Worm (Caenorhabditis elegans) whole organism, L2 larva: Measurements from ENCODE around the gene taf-2.

Source experiments
- C34F6.9 ChIP-seq: fragments of 150-350 bp; optimal IDR thresholded peaks from 2 replicates; lab custom pipeline; 2014; ENCODE audit warnings: missing biosample characterization, missing genetic modification characterization
- F13H6.1 ChIP-seq: sonication (generic microtip); optimal IDR thresholded peaks from 2 replicates; lab custom pipeline; 2016; ENCODE audit warnings: missing genetic modification characterization, missing compliant biosample characterization
- R02D3.7 ChIP-seq: fragments of 150-350 bp; optimal IDR thresholded peaks from 2 replicates; lab custom pipeline; 2014; ENCODE audit warnings: missing biosample characterization, missing genetic modification characterization
- Y55F3AM.14 ChIP-seq: fragments of 200-800 bp; sonication (Bioruptor generic); optimal IDR thresholded peaks from 2 replicates; lab custom pipeline; 2018; ENCODE audit warnings: mild to moderate bottlenecking, missing genetic modification characterization, missing compliant biosample characterization
- alr-1 ChIP-seq: fragments of 150-350 bp; optimal IDR thresholded peaks from 2 replicates; lab custom pipeline; 2014; ENCODE audit warnings: missing biosample characterization, missing genetic modification characterization
- aly-2 ChIP-seq: fragments of 150-350 bp; optimal IDR thresholded peaks from 2 replicates; lab custom pipeline; 2014; ENCODE audit warnings: missing biosample characterization, missing genetic modification characterization
- blmp-1 ChIP-seq: sonication (generic microtip); optimal IDR thresholded peaks from 2 replicates; lab custom pipeline; 2017; ENCODE audit warnings: missing genetic modification characterization, mild to moderate bottlenecking, missing compliant biosample characterization, antibody characterized with exemption, moderate library complexity; ENCODE audit not compliant: insufficient read depth
- ceh-16 ChIP-seq: fragments of 150-350 bp; optimal IDR thresholded peaks from 2 replicates; lab custom pipeline; 2014; ENCODE audit warnings: missing biosample characterization, missing genetic modification characterization
- ceh-82 ChIP-seq: fragments of 150-350 bp; optimal IDR thresholded peaks from 2 replicates; lab custom pipeline; 2014; ENCODE audit warnings: missing biosample characterization, missing genetic modification characterization
- crh-2 ChIP-seq: sonication (generic microtip); optimal IDR thresholded peaks from 2 replicates; lab custom pipeline; 2017; ENCODE audit warnings: missing biosample characterization, missing genetic modification characterization
- egl-27 ChIP-seq: sonication (generic microtip); optimal IDR thresholded peaks from 3 replicates; lab custom pipeline; 2017; ENCODE audit warnings: missing biosample characterization, missing genetic modification reagents, missing genetic modification characterization
- elt-3 ChIP-seq: sonication (generic microtip); optimal IDR thresholded peaks from 2 replicates; lab custom pipeline; 2017; ENCODE audit warnings: missing biosample characterization, missing genetic modification characterization
- lin-39 ChIP-seq: fragments of 150-350 bp; optimal IDR thresholded peaks from 2 replicates; lab custom pipeline; 2014; ENCODE audit warnings: missing biosample characterization, missing genetic modification reagents, missing genetic modification characterization
- lsy-2 ChIP-seq, 2 experiments: fragments of 150-350 bp in 1 of 2; sonication (generic microtip) in 1 of 2; optimal IDR thresholded peaks; 2 replicates each; lab custom pipeline; 2014 to 2017; ENCODE audit warnings: missing biosample characterization in 2 of 2, missing genetic modification characterization in 2 of 2
- mab-5 ChIP-seq: fragments of 150-350 bp; optimal IDR thresholded peaks from 2 replicates; lab custom pipeline; 2014; ENCODE audit warnings: missing biosample characterization, missing genetic modification characterization
- mbf-1 ChIP-seq: sonication (generic microtip); optimal IDR thresholded peaks from 2 replicates; lab custom pipeline; 2017; ENCODE audit warnings: missing biosample characterization, missing genetic modification characterization
- mdl-1 ChIP-seq, 2 experiments: fragments of 150-350 bp in 1 of 2; sonication (generic microtip) in 1 of 2; optimal IDR thresholded peaks; 2 replicates each; lab custom pipeline; 2017; ENCODE audit warnings: missing biosample characterization in 2 of 2, missing genetic modification characterization in 2 of 2
- nhr-11 ChIP-seq: fragments of 150-350 bp; optimal IDR thresholded peaks from 2 replicates; lab custom pipeline; 2014; ENCODE audit warnings: missing biosample characterization, missing genetic modification characterization
- nhr-12 ChIP-seq: fragments of 150-350 bp; optimal IDR thresholded peaks from 2 replicates; lab custom pipeline; 2014; ENCODE audit warnings: missing biosample characterization, missing genetic modification characterization
- nhr-129 ChIP-seq: fragments of 150-350 bp; optimal IDR thresholded peaks from 2 replicates; lab custom pipeline; 2014; ENCODE audit warnings: missing biosample characterization, missing genetic modification characterization
- nhr-23 ChIP-seq: fragments of 150-350 bp; optimal IDR thresholded peaks from 2 replicates; lab custom pipeline; 2014; ENCODE audit warnings: missing biosample characterization, missing genetic modification reagents, missing genetic modification characterization
- nhr-25 ChIP-seq: fragments of 150-350 bp; sonication (generic microtip); optimal IDR thresholded peaks from 3 replicates; lab custom pipeline; 2014; ENCODE audit warnings: missing biosample characterization, missing genetic modification characterization
- nhr-6 ChIP-seq: fragments of 150-350 bp; optimal IDR thresholded peaks from 2 replicates; lab custom pipeline; 2014; ENCODE audit warnings: missing biosample characterization, missing genetic modification characterization
- sem-4 ChIP-seq: fragments of 150-350 bp; optimal IDR thresholded peaks from 2 replicates; lab custom pipeline; 2014; ENCODE audit warnings: missing biosample characterization, missing genetic modification reagents, missing genetic modification characterization
- skn-1 ChIP-seq: sonication (generic microtip); optimal IDR thresholded peaks from 2 replicates; lab custom pipeline; 2017; ENCODE audit warnings: missing biosample characterization, missing genetic modification characterization
- sma-3 ChIP-seq: sonication (generic microtip); optimal IDR thresholded peaks from 2 replicates; lab custom pipeline; 2016; ENCODE audit warnings: missing genetic modification reagents, missing genetic modification characterization, missing compliant biosample characterization
- sma-9 ChIP-seq, 2 experiments: fragments of 150-350 bp in 1 of 2; sonication (generic microtip) in 1 of 2; optimal IDR thresholded peaks; 2 replicates each; lab custom pipeline; 2014 to 2016; ENCODE audit warnings: missing genetic modification characterization in 2 of 2, mild to moderate bottlenecking in 1 of 2, missing biosample characterization in 1 of 2, missing compliant biosample characterization in 1 of 2, missing genetic modification reagents in 1 of 2, moderate library complexity in 1 of 2
- snpc-4 ChIP-seq: fragments of 150-350 bp; optimal IDR thresholded peaks from 2 replicates; lab custom pipeline; 2014; ENCODE audit warnings: missing biosample characterization, missing genetic modification characterization
- unc-39 ChIP-seq: fragments of 150-350 bp; optimal IDR thresholded peaks from 2 replicates; lab custom pipeline; 2014; ENCODE audit warnings: missing biosample characterization, missing genetic modification characterization
- unc-62 ChIP-seq: fragments of 150-350 bp; optimal IDR thresholded peaks from 2 replicates; lab custom pipeline; 2014; ENCODE audit warnings: missing biosample characterization, missing genetic modification reagents, missing genetic modification characterization
- ztf-1 ChIP-seq: fragments of 200-800 bp; sonication (Bioruptor generic); conservative IDR thresholded peaks from 2 replicates; pipeline ENCODE4 v1.3.6; 2022; ENCODE audit warnings: missing genetic modification characterization, missing compliant biosample characterization
- ztf-11 ChIP-seq: sonication (generic microtip); optimal IDR thresholded peaks from 2 replicates; lab custom pipeline; 2017; ENCODE audit warnings: missing biosample characterization, missing genetic modification characterization
- ztf-4 ChIP-seq: fragments of 150-350 bp; optimal IDR thresholded peaks from 2 replicates; lab custom pipeline; 2014; ENCODE audit warnings: missing biosample characterization, missing genetic modification characterization

The taf-2 gene

ce11 chrIV:3633254-3633653, 39.8 kb upstream of the taf-2 start, which contains the start of gene ZC416.2:
Gene ZC416.2, plus strand, starts transcription at chrIV:3633619.
- TF ChIP-seq mdl-1 (tag; optimal IDR thresholded peaks at IDR 0.05; lab: Kevin White, UChicago) (no peak), nhr-11 (tag; lab: Kevin White, UChicago) (no peak), egl-27 (tag; lab: Kevin White, UChicago) (no peak), F13H6.1 (tag; lab: Kevin White, UChicago) (peak; percentile 9), aly-2 (tag; lab: Kevin White, UChicago) (no peak)

ce11 chrIV:3632475-3632874, 39.1 kb upstream of the taf-2 start:
- TF ChIP-seq skn-1 (tag; lab: Kevin White, UChicago) (no peak), Y55F3AM.14 (no peak), nhr-23 (tag; lab: Kevin White, UChicago) (no peak), blmp-1 (no peak), lsy-2 (tag; optimal IDR thresholded peaks at IDR 0.05; lab: Kevin White, UChicago) (no peak), ceh-16 (tag; lab: Kevin White, UChicago) (no peak), mdl-1 (tag; optimal IDR thresholded peaks at IDR 0.05; lab: Kevin White, UChicago) (no peak), lin-39 (no peak), alr-1 (tag; lab: Kevin White, UChicago) (no peak), nhr-12 (tag; lab: Kevin White, UChicago) (no peak)
- TF ChIP-seq, all 48 proteins: peak for 0

ce11 chrIV:3628896-3629641, 35.7 kb upstream of the taf-2 start:
- TF ChIP-seq nhr-23 (tag; lab: Kevin White, UChicago) = no peak
- TF ChIP-seq crh-2 (tag; lab: Kevin White, UChicago) = no peak
- TF ChIP-seq ztf-11 (tag; lab: Kevin White, UChicago) = no peak
- TF ChIP-seq R02D3.7 (tag; lab: Kevin White, UChicago) = no peak
- no peak for TF ChIP-seq sem-4 (tag; lab: Kevin White, UChicago)
- no peak for TF ChIP-seq elt-3 (tag; lab: Kevin White, UChicago)
- TF ChIP-seq mdl-1 (tag; optimal IDR thresholded peaks at IDR 0.05; lab: Kevin White, UChicago) = no peak
- no peak for TF ChIP-seq mab-5
- no peak for TF ChIP-seq nhr-25 (tag; lab: Kevin White, UChicago)
- TF ChIP-seq alr-1 (tag; lab: Kevin White, UChicago) = no peak
- TF ChIP-seq egl-27 (tag; lab: Kevin White, UChicago) = no peak
- no peak for TF ChIP-seq unc-62 (GFP tag; lab: Kevin White, UChicago)
- no peak for TF ChIP-seq sma-3

ce11 chrIV:3626447-3626846, 33.0 kb upstream of the taf-2 start:
- TF ChIP-seq sem-4 (tag; lab: Kevin White, UChicago) (no peak), C34F6.9 (peak; percentile 16), ceh-82 (tag; lab: Kevin White, UChicago) (no peak), unc-39 (tag; lab: Kevin White, UChicago) (no peak)

ce11 chrIV:3624597-3624996, 31.2 kb upstream of the taf-2 start, which contains the start of the genes cha-1 and unc-17:
Gene cha-1, minus strand, starts transcription at chrIV:3624697.
Gene unc-17, minus strand, starts transcription at chrIV:3624699.
- no peak for TF ChIP-seq nhr-129 (tag; lab: Kevin White, UChicago)
- TF ChIP-seq ztf-4 (tag; lab: Kevin White, UChicago) = no peak
- TF ChIP-seq ztf-11 (tag; lab: Kevin White, UChicago) = no peak
- no peak for TF ChIP-seq mbf-1 (tag; lab: Kevin White, UChicago)
- TF ChIP-seq snpc-4 (tag; lab: Kevin White, UChicago) = no peak
- TF ChIP-seq ztf-1 (GFP tag; lab: Robert Waterston, UW) = no peak
- TF ChIP-seq unc-62 (GFP tag; lab: Kevin White, UChicago) = no peak
- TF ChIP-seq mab-5 = no peak
- no peak for TF ChIP-seq nhr-6 (tag; lab: Kevin White, UChicago)
- TF ChIP-seq sma-9 (GFP tag; optimal IDR thresholded peaks at IDR 0.05; lab: Kevin White, UChicago) = no peak
- TF ChIP-seq sma-9 (tag; optimal IDR thresholded peaks at IDR 0.05; lab: Kevin White, UChicago) = no peak
- no peak for TF ChIP-seq egl-27 (tag; lab: Kevin White, UChicago)
- TF ChIP-seq aly-2 (tag; lab: Kevin White, UChicago) = no peak
- TF ChIP-seq nhr-25 (tag; lab: Kevin White, UChicago) = no peak
- TF ChIP-seq nhr-23 (tag; lab: Kevin White, UChicago) = no peak
